Fruit fly (Drosophila melanogaster) whole organism, embryonic: ENCODE data around the gene slf.

Experiments
- Antp ChIP-seq: fragments of 200-800 bp; sonication (Bioruptor generic); optimal IDR thresholded peaks from 3 replicates; lab custom pipeline; 2016; ENCODE audit warnings: missing biosample characterization, missing genetic modification characterization
- BEAF-32 ChIP-seq: fragments of 200-800 bp; sonication (Bioruptor generic); optimal IDR thresholded peaks from 3 replicates; lab custom pipeline; 2017; ENCODE audit warnings: missing biosample characterization, missing genetic modification characterization, mild to moderate bottlenecking, moderate library complexity, missing genetic modification reagents
- CG10959 ChIP-seq: fragments of 200-800 bp; sonication (Bioruptor generic); IDR thresholded peaks from 2 replicates; pipeline ENCODE4 v1.3.6; 2022; ENCODE audit warnings: missing biosample characterization, missing genetic modification characterization
- CG11093 ChIP-seq: fragments of 200-800 bp; sonication (Bioruptor generic); IDR thresholded peaks from 3 replicates; pipeline ENCODE4 v1.3.6; 2022; ENCODE audit warnings: missing biosample characterization, missing genetic modification characterization
- CG11695 ChIP-seq: fragments of 200-800 bp; sonication (Bioruptor generic); IDR thresholded peaks from 3 replicates; pipeline ENCODE4 v1.3.6; 2022; ENCODE audit warnings: missing biosample characterization, missing genetic modification characterization
- CG14710 ChIP-seq: fragments of 200-800 bp; sonication (Bioruptor generic); optimal IDR thresholded peaks from 3 replicates; lab custom pipeline; 2019; ENCODE audit warnings: missing biosample characterization, mild to moderate bottlenecking, missing genetic modification characterization, moderate library complexity
- CG1647 ChIP-seq: fragments of 200-800 bp; sonication (Bioruptor generic); optimal IDR thresholded peaks from 3 replicates; lab custom pipeline; 2016; ENCODE audit warnings: missing biosample characterization, missing genetic modification characterization
- CG16779 ChIP-seq: fragments of 200-800 bp; sonication (Bioruptor generic); IDR thresholded peaks from 2 replicates; pipeline ENCODE4 v1.3.6; 2022; ENCODE audit warnings: missing biosample characterization, missing genetic modification characterization
- CG16813 ChIP-seq: fragments of 200-800 bp; sonication (Bioruptor generic); IDR thresholded peaks from 3 replicates; pipeline ENCODE4 v1.3.6; 2022; ENCODE audit warnings: missing biosample characterization, missing genetic modification characterization; ENCODE audit not compliant: partially characterized antibody
- CG17612 ChIP-seq: fragments of 200-800 bp; sonication (Bioruptor generic); IDR thresholded peaks from 2 replicates; pipeline ENCODE4 v1.3.6; 2022; ENCODE audit warnings: missing biosample characterization, missing genetic modification characterization
- CG18619 ChIP-seq: fragments of 200-800 bp; sonication (Bioruptor generic); optimal IDR thresholded peaks from 3 replicates; lab custom pipeline; 2017; ENCODE audit warnings: missing biosample characterization, mild to moderate bottlenecking, missing genetic modification characterization
- CG30403 ChIP-seq: fragments of 200-800 bp; sonication (Bioruptor generic); optimal IDR thresholded peaks from 3 replicates; lab custom pipeline; 2016; ENCODE audit warnings: missing biosample characterization, missing genetic modification characterization
- CG3163 ChIP-seq: fragments of 200-800 bp; sonication (Bioruptor generic); optimal IDR thresholded peaks from 3 replicates; lab custom pipeline; 2016; ENCODE audit warnings: missing biosample characterization, missing genetic modification characterization
- CG32532 ChIP-seq: fragments of 200-800 bp; sonication (Bioruptor generic); IDR thresholded peaks from 2 replicates; pipeline ENCODE4 v1.3.6; 2022; ENCODE audit warnings: missing biosample characterization, missing genetic modification characterization
- CG3407 ChIP-seq: fragments of 200-800 bp; sonication (Bioruptor generic); optimal IDR thresholded peaks from 2 replicates; lab custom pipeline; 2018; ENCODE audit warnings: missing biosample characterization, mild to moderate bottlenecking, missing genetic modification characterization
- CG4282 ChIP-seq: fragments of 200-800 bp; sonication (Bioruptor generic); optimal IDR thresholded peaks from 2 replicates; lab custom pipeline; 2016; ENCODE audit warnings: missing biosample characterization, missing genetic modification characterization
- CG6683 ChIP-seq: fragments of 200-800 bp; sonication (Bioruptor generic); optimal IDR thresholded peaks from 2 replicates; lab custom pipeline; 2017; ENCODE audit warnings: missing biosample characterization, mild to moderate bottlenecking, missing genetic modification characterization, missing genetic modification reagents
- CG7357 ChIP-seq: fragments of 200-800 bp; sonication (Bioruptor generic); IDR thresholded peaks from 3 replicates; pipeline ENCODE4 v1.3.6; 2022; ENCODE audit warnings: missing biosample characterization, missing genetic modification characterization
- CG9876 ChIP-seq: fragments of 200-800 bp; sonication (Bioruptor generic); optimal IDR thresholded peaks from 2 replicates; lab custom pipeline; 2016; ENCODE audit warnings: missing biosample characterization, missing genetic modification characterization
- Camta ChIP-seq: fragments of 200-800 bp; sonication (Bioruptor generic); optimal IDR thresholded peaks from 2 replicates; lab custom pipeline; 2016; ENCODE audit warnings: missing biosample characterization, missing genetic modification characterization
- CrebB ChIP-seq: fragments of 200-800 bp; sonication (Bioruptor generic); optimal IDR thresholded peaks from 3 replicates; lab custom pipeline; 2018; ENCODE audit warnings: missing biosample characterization, mild to moderate bottlenecking, missing genetic modification characterization
- Dbx ChIP-seq: fragments of 200-800 bp; sonication (Bioruptor generic); IDR thresholded peaks from 3 replicates; pipeline ENCODE4 v1.3.6; 2022; ENCODE audit warnings: missing biosample characterization, missing genetic modification characterization
- Dref ChIP-seq: fragments of 200-800 bp; sonication (Bioruptor generic); IDR thresholded peaks from 2 replicates; pipeline ENCODE4 v1.3.6; 2022; ENCODE audit warnings: missing biosample characterization, missing genetic modification characterization
- GATAe ChIP-seq: fragments of 200-800 bp; sonication (Bioruptor generic); conservative IDR thresholded peaks from 2 replicates; pipeline ENCODE4 v1.3.6; 2022; ENCODE audit warnings: missing biosample characterization, missing genetic modification characterization
- Hr39 ChIP-seq: fragments of >200 bp; optimal IDR thresholded peaks from 2 replicates; lab custom pipeline; 2017
- Mes4 ChIP-seq: fragments of 200-800 bp; sonication (Bioruptor generic); optimal IDR thresholded peaks from 2 replicates; lab custom pipeline; 2016; ENCODE audit warnings: missing biosample characterization, missing genetic modification characterization
- Nf-YB ChIP-seq: fragments of 200-800 bp; sonication (Bioruptor generic); optimal IDR thresholded peaks from 3 replicates; lab custom pipeline; 2019; ENCODE audit warnings: missing biosample characterization, mild to moderate bottlenecking, missing genetic modification characterization, moderate library complexity
- Opbp ChIP-seq: fragments of 200-800 bp; sonication (Bioruptor generic); IDR thresholded peaks from 3 replicates; pipeline ENCODE4 v1.3.6; 2022; ENCODE audit warnings: missing biosample characterization, missing genetic modification characterization; ENCODE audit not compliant: partially characterized antibody
- Ptx1 ChIP-seq: fragments of 200-800 bp; sonication (Bioruptor generic); IDR thresholded peaks from 2 replicates; pipeline ENCODE4 v1.3.6; 2022; ENCODE audit warnings: missing biosample characterization, missing genetic modification characterization
- Six4 ChIP-seq: fragments of 200-800 bp; sonication (Bioruptor generic); optimal IDR thresholded peaks from 2 replicates; lab custom pipeline; 2016; ENCODE audit warnings: missing biosample characterization, missing genetic modification characterization
- Sry-δ ChIP-seq: fragments of 200-800 bp; sonication (Bioruptor generic); optimal IDR thresholded peaks from 2 replicates; lab custom pipeline; 2016; ENCODE audit warnings: missing biosample characterization, missing genetic modification characterization
- ab ChIP-seq: fragments of 200-800 bp; sonication (Bioruptor generic); optimal IDR thresholded peaks from 2 replicates; lab custom pipeline; 2016; ENCODE audit warnings: missing biosample characterization, missing genetic modification characterization
- ase ChIP-seq: fragments of 200-800 bp; sonication (Bioruptor generic); IDR thresholded peaks from 3 replicates; pipeline ENCODE4 v1.3.6; 2022; ENCODE audit warnings: missing biosample characterization, missing genetic modification characterization
- cg ChIP-seq: fragments of 200-800 bp; sonication (Bioruptor generic); optimal IDR thresholded peaks from 3 replicates; lab custom pipeline; 2019; ENCODE audit warnings: missing biosample characterization, mild to moderate bottlenecking, missing genetic modification characterization, moderate library complexity
- chif ChIP-seq, 2 experiments: fragments of 200-800 bp; sonication (Bioruptor generic); optimal IDR thresholded peaks; 3 replicates each; lab custom pipeline; 2016; ENCODE audit warnings: missing biosample characterization in 2 of 2, missing genetic modification characterization in 2 of 2
- chm ChIP-seq: fragments of 200-800 bp; sonication (Bioruptor generic); IDR thresholded peaks from 2 replicates; pipeline ENCODE4 v1.3.6; 2022; ENCODE audit warnings: missing biosample characterization, missing genetic modification characterization
- crc ChIP-seq: fragments of 200-800 bp; sonication (Bioruptor generic); optimal IDR thresholded peaks from 2 replicates; lab custom pipeline; 2016; ENCODE audit warnings: missing biosample characterization, missing genetic modification characterization
- cwo ChIP-seq: fragments of 200-800 bp; sonication (Bioruptor generic); optimal IDR thresholded peaks from 3 replicates; lab custom pipeline; 2017; ENCODE audit warnings: missing biosample characterization, missing genetic modification characterization, mild to moderate bottlenecking, moderate library complexity, missing genetic modification reagents
- dysf ChIP-seq: fragments of 200-800 bp; sonication (Bioruptor generic); IDR thresholded peaks from 3 replicates; pipeline ENCODE4 v1.3.6; 2022; ENCODE audit warnings: missing biosample characterization, missing genetic modification characterization
- emc ChIP-seq: fragments of 200-800 bp; sonication (Bioruptor generic); optimal IDR thresholded peaks from 2 replicates; lab custom pipeline; 2016; ENCODE audit warnings: missing biosample characterization, missing genetic modification characterization
- fu2 ChIP-seq: fragments of 200-800 bp; sonication (Bioruptor generic); optimal IDR thresholded peaks from 2 replicates; lab custom pipeline; 2016; ENCODE audit warnings: missing biosample characterization, missing genetic modification characterization
- grn ChIP-seq: fragments of 200-800 bp; sonication (Bioruptor generic); optimal IDR thresholded peaks from 3 replicates; lab custom pipeline; 2017; ENCODE audit warnings: missing biosample characterization, missing genetic modification characterization
- knrl ChIP-seq: fragments of 200-800 bp; sonication (Bioruptor generic); IDR thresholded peaks from 3 replicates; pipeline ENCODE4 v1.3.6; 2022; ENCODE audit warnings: missing biosample characterization, missing genetic modification characterization; ENCODE audit not compliant: partially characterized antibody
- nerfin-2 ChIP-seq: fragments of 200-800 bp; sonication (Bioruptor generic); IDR thresholded peaks from 2 replicates; pipeline ENCODE4 v1.3.6; 2022; ENCODE audit warnings: missing biosample characterization, missing genetic modification characterization; ENCODE audit not compliant: partially characterized antibody
- nom ChIP-seq: fragments of 200-800 bp; sonication (Bioruptor generic); optimal IDR thresholded peaks from 2 replicates; lab custom pipeline; 2017; ENCODE audit warnings: missing biosample characterization, missing genetic modification characterization, mild to moderate bottlenecking, moderate library complexity, missing genetic modification reagents
- pfk ChIP-seq: fragments of 200-800 bp; sonication (Bioruptor generic); optimal IDR thresholded peaks from 2 replicates; lab custom pipeline; 2018; ENCODE audit warnings: missing biosample characterization, mild to moderate bottlenecking, missing genetic modification characterization, moderate library complexity
- pum ChIP-seq: fragments of 200-800 bp; sonication (Bioruptor generic); optimal IDR thresholded peaks from 2 replicates; lab custom pipeline; 2016; ENCODE audit warnings: missing biosample characterization, missing genetic modification characterization
- sug ChIP-seq: fragments of 200-800 bp; optimal IDR thresholded peaks from 2 replicates; lab custom pipeline; 2019; ENCODE audit warnings: missing biosample characterization, mild to moderate bottlenecking, missing genetic modification characterization, moderate library complexity
- tio ChIP-seq: fragments of 200-800 bp; sonication (Bioruptor generic); optimal IDR thresholded peaks from 2 replicates; lab custom pipeline; 2017; ENCODE audit warnings: missing biosample characterization, missing genetic modification characterization, inconsistent platforms
- toy ChIP-seq: fragments of 200-800 bp; sonication (Bioruptor generic); IDR thresholded peaks from 2 replicates; pipeline ENCODE4 v1.3.6; 2022; ENCODE audit warnings: missing biosample characterization, missing genetic modification characterization

Gene slf

DNA sequence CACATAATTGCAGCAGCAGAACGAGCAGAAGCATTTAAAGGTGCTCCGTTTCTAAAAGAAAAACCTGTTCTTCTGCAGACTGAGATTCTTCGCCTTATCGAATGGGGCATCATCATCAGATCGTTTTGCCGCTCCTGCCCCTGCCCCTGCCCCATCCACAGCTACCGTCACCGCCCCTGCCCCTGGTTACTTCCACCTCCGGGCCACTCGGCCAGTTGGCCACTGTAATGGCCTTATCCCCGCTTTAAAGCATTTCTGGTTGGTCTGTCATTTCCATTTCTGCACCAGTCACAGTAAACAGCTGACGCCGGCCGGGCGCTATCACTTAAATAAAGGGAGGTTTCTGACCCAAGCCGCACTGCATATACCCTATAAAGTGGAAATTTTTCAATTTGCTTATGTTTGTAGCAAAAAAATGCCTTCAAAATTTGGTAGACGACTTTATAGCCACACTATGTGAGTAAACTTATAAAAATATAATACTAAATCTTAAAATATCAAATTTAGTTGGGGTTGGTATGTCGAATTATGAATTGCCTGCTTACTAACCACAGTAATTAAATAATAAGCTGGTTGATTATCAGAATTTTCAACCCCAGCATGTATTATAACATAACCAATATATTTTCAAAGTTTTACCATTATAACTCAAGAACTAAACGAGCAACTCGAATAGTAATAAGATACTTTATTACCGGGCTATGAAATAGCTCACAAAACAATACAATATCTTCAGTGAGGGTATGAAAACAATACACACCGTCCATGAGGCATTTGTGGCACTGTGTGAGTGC is 9.2 kb upstream of the slf start (continued):
- TF ChIP-seq CG9876 (GFP tag; lab: Kevin White, UChicago) = no peak
- no peak; the same call in 1 of the 2 replicates for TF ChIP-seq CG10959 (GFP tag; lab: Robert Waterston, UW)
- peak; percentile 89 for TF ChIP-seq CG30403 (GFP tag; lab: Kevin White, UChicago)
- 0 out of 2 replicates have a peak, but pooled peaks have one; percentile 14 for TF ChIP-seq CG32532 (GFP tag; lab: Robert Waterston, UW)
- TF ChIP-seq chm (GFP tag; lab: Robert Waterston, UW) = no peak
- TF ChIP-seq BEAF-32 (GFP tag; lab: Kevin White, UChicago) = no peak
- TF ChIP-seq GATAe = no peak
- TF ChIP-seq CrebB (tag; lab: Kevin White, UChicago) = no peak
- peak; percentile 30 for TF ChIP-seq sug
- peak; percentile 8 for TF ChIP-seq nom (GFP tag; lab: Kevin White, UChicago)
- TF ChIP-seq nerfin-2 (GFP tag; lab: Robert Waterston, UW) = no peak
- TF ChIP-seq Camta (GFP tag; lab: Kevin White, UChicago) = no peak
- TF ChIP-seq fu2 (GFP tag; lab: Kevin White, UChicago) = peak; percentile 25
- peak; percentile 32; the same call in 1 of the 3 replicates for TF ChIP-seq CG11695
- peak; percentile 92 for TF ChIP-seq Nf-YB (GFP tag; lab: Kevin White, UChicago)
- TF ChIP-seq CG16779 (GFP tag; lab: Robert Waterston, UW) = no peak
- TF ChIP-seq cg (GFP tag; lab: Kevin White, UChicago) = no peak
- TF ChIP-seq CG17612 (GFP tag; lab: Robert Waterston, UW) = no peak
- peak; percentile 61 for TF ChIP-seq CG3407
- no peak for TF ChIP-seq CG16813 (GFP tag; lab: Robert Waterston, UW)
- TF ChIP-seq Sry-δ (GFP tag; lab: Kevin White, UChicago) = no peak
- peak; percentile 42; the same call in 1 of the 3 replicates for TF ChIP-seq CG7357 (GFP tag; lab: Robert Waterston, UW)
- no peak for TF ChIP-seq CG4282
- TF ChIP-seq Mes4 (GFP tag; lab: Kevin White, UChicago) = peak; percentile 9
- no peak for TF ChIP-seq emc (GFP tag; lab: Kevin White, UChicago)
- TF ChIP-seq CG3163 (GFP tag; lab: Kevin White, UChicago) = no peak
- peak; percentile 68 for TF ChIP-seq Ptx1 (GFP tag; lab: Robert Waterston, UW)
- peak; percentile 32 for TF ChIP-seq CG1647 (GFP tag; lab: Kevin White, UChicago)
- TF ChIP-seq dysf (GFP tag; lab: Robert Waterston, UW) = peak; percentile 81
- no peak for TF ChIP-seq ab
- TF ChIP-seq pfk (GFP tag; lab: Kevin White, UChicago) = no peak
- no peak for TF ChIP-seq Antp (GFP tag; lab: Kevin White, UChicago)
- peak; percentile 81 for TF ChIP-seq CG18619 (GFP tag; lab: Kevin White, UChicago)
- no peak for TF ChIP-seq pum (GFP tag; lab: Kevin White, UChicago)
- TF ChIP-seq toy = no peak
- TF ChIP-seq tio (GFP tag; lab: Kevin White, UChicago) = peak; percentile 80
- peak in 1 of 2 experiments; percentile 64 for TF ChIP-seq chif (GFP tag; optimal IDR thresholded peaks at IDR 0.05; lab: Kevin White, UChicago)
- no peak for TF ChIP-seq cwo (GFP tag; lab: Kevin White, UChicago)
- TF ChIP-seq Dbx (GFP tag; lab: Robert Waterston, UW) = peak; percentile 40; the same call in 1 of the 3 replicates
- TF ChIP-seq grn (GFP tag; lab: Kevin White, UChicago) = peak; percentile 60
- no peak for TF ChIP-seq Hr39
- TF ChIP-seq CG11093 = no peak
- TF ChIP-seq ase (GFP tag; lab: Robert Waterston, UW) = no peak
- TF ChIP-seq Dref = no peak
- no peak for TF ChIP-seq CG6683 (GFP tag; lab: Kevin White, UChicago)
- TF ChIP-seq crc (GFP tag; lab: Kevin White, UChicago) = no peak
- TF ChIP-seq knrl (GFP tag; lab: Robert Waterston, UW) = no peak
- TF ChIP-seq CG14710 (tag; lab: Kevin White, UChicago) = peak; percentile 63
- no peak for TF ChIP-seq Opbp
- peak; percentile 61 for TF ChIP-seq Six4
